Fruit fly (Drosophila melanogaster) whole organism, embryonic: ENCODE data around the gene CG16756.
A peak's percentile ranks its signal among the peaks of the same experiment; 100 is the strongest.

ENCODE experiments used
- Ada2b ChIP-seq: fragments of 200-800 bp; sonication (Bioruptor generic); IDR thresholded peaks from 2 replicates; pipeline ENCODE4 v1.3.6; 2022; ENCODE audit warnings: missing biosample characterization, missing genetic modification characterization
- CG10147 ChIP-seq: fragments of 200-800 bp; sonication (Bioruptor generic); optimal IDR thresholded peaks from 2 replicates; lab custom pipeline; 2019; ENCODE audit warnings: missing biosample characterization, mild to moderate bottlenecking, missing genetic modification characterization, moderate library complexity
- CG10321 ChIP-seq: fragments of 200-800 bp; sonication (Bioruptor generic); IDR thresholded peaks from 2 replicates; pipeline ENCODE4 v1.3.6; 2022; ENCODE audit warnings: missing biosample characterization, missing genetic modification characterization
- CG11398 ChIP-seq: fragments of 200-800 bp; sonication (Bioruptor generic); optimal IDR thresholded peaks from 2 replicates; lab custom pipeline; 2016; ENCODE audit warnings: missing biosample characterization, missing genetic modification characterization
- CG11696 ChIP-seq: fragments of 200-800 bp; sonication (Bioruptor generic); IDR thresholded peaks from 2 replicates; pipeline ENCODE4 v1.3.6; 2022; ENCODE audit warnings: missing biosample characterization, missing genetic modification characterization
- CG3065 ChIP-seq: fragments of 200-800 bp; sonication (Bioruptor generic); optimal IDR thresholded peaks from 2 replicates; lab custom pipeline; 2016; ENCODE audit warnings: missing biosample characterization, missing genetic modification characterization
- CG3163 ChIP-seq: fragments of 200-800 bp; sonication (Bioruptor generic); optimal IDR thresholded peaks from 3 replicates; lab custom pipeline; 2016; ENCODE audit warnings: missing biosample characterization, missing genetic modification characterization
- CG32772 ChIP-seq: fragments of 200-800 bp; sonication (Bioruptor generic); IDR thresholded peaks from 2 replicates; pipeline ENCODE4 v1.3.6; 2022; ENCODE audit warnings: missing biosample characterization, missing genetic modification characterization
- CG4328 ChIP-seq: fragments of 200-800 bp; sonication (Bioruptor generic); optimal IDR thresholded peaks from 3 replicates; lab custom pipeline; 2017; ENCODE audit warnings: missing biosample characterization, missing genetic modification reagents, missing genetic modification characterization
- CG6272 ChIP-seq: fragments of 200-800 bp; sonication (Bioruptor generic); IDR thresholded peaks from 2 replicates; pipeline ENCODE4 v1.3.6; 2022; ENCODE audit warnings: missing biosample characterization, missing genetic modification characterization
- CG7745 ChIP-seq: fragments of 200-800 bp; sonication (Bioruptor generic); optimal IDR thresholded peaks from 2 replicates; lab custom pipeline; 2018; ENCODE audit warnings: missing biosample characterization, mild to moderate bottlenecking, missing genetic modification characterization, moderate library complexity
- CG8359 ChIP-seq: fragments of 200-800 bp; sonication (Bioruptor generic); optimal IDR thresholded peaks from 2 replicates; lab custom pipeline; 2017; ENCODE audit warnings: missing biosample characterization, mild to moderate bottlenecking, missing genetic modification characterization, borderline replicate concordance
- CG9817 ChIP-seq: fragments of 200-800 bp; sonication (Bioruptor generic); optimal IDR thresholded peaks from 2 replicates; lab custom pipeline; 2018; ENCODE audit warnings: missing biosample characterization, mild to moderate bottlenecking, missing genetic modification characterization, moderate library complexity
- CG9876 ChIP-seq: fragments of 200-800 bp; sonication (Bioruptor generic); optimal IDR thresholded peaks from 2 replicates; lab custom pipeline; 2016; ENCODE audit warnings: missing biosample characterization, missing genetic modification characterization
- CG9932 ChIP-seq: fragments of 200-800 bp; sonication (Bioruptor generic); IDR thresholded peaks from 2 replicates; pipeline ENCODE4 v1.3.6; 2022; ENCODE audit warnings: missing biosample characterization, missing genetic modification characterization
- HHEX ChIP-seq: fragments of 200-800 bp; sonication (Bioruptor generic); optimal IDR thresholded peaks from 3 replicates; lab custom pipeline; 2017; ENCODE audit warnings: missing biosample characterization, mild to moderate bottlenecking, missing genetic modification characterization, missing genetic modification reagents
- HLH4C ChIP-seq: fragments of 200-800 bp; sonication (Bioruptor generic); IDR thresholded peaks from 3 replicates; pipeline ENCODE4 v1.3.6; 2022; ENCODE audit warnings: missing biosample characterization, missing genetic modification characterization; ENCODE audit not compliant: partially characterized antibody
- Lim3 ChIP-seq: fragments of 200-800 bp; sonication (Bioruptor generic); IDR thresholded peaks from 2 replicates; pipeline ENCODE4 v1.3.6; 2022; ENCODE audit warnings: missing biosample characterization, missing genetic modification characterization
- Nf-YA ChIP-seq: fragments of 200-800 bp; sonication (Bioruptor generic); IDR thresholded peaks from 2 replicates; pipeline ENCODE4 v1.3.6; 2022; ENCODE audit warnings: missing biosample characterization, missing genetic modification characterization
- Opbp ChIP-seq: fragments of 200-800 bp; sonication (Bioruptor generic); IDR thresholded peaks from 3 replicates; pipeline ENCODE4 v1.3.6; 2022; ENCODE audit warnings: missing biosample characterization, missing genetic modification characterization; ENCODE audit not compliant: partially characterized antibody
- Scr ChIP-seq: fragments of 200-800 bp; sonication (Bioruptor generic); IDR thresholded peaks from 2 replicates; pipeline ENCODE4 v1.3.6; 2022; ENCODE audit warnings: missing biosample characterization, missing genetic modification characterization; ENCODE audit not compliant: partially characterized antibody
- Xrp1 ChIP-seq: fragments of 200-800 bp; sonication (Bioruptor generic); IDR thresholded peaks from 2 replicates; pipeline ENCODE4 v1.3.6; 2022; ENCODE audit warnings: missing biosample characterization, missing genetic modification characterization
- YL-1 ChIP-seq: fragments of 200-800 bp; sonication (Bioruptor generic); optimal IDR thresholded peaks from 3 replicates; lab custom pipeline; 2017; ENCODE audit warnings: missing biosample characterization, mild to moderate bottlenecking, missing genetic modification characterization
- ap ChIP-seq: fragments of 200-800 bp; sonication (Bioruptor generic); IDR thresholded peaks from 2 replicates; pipeline ENCODE4 v1.3.6; 2022; ENCODE audit warnings: missing biosample characterization, missing genetic modification characterization
- az2 ChIP-seq: fragments of 200-800 bp; sonication (Bioruptor generic); optimal IDR thresholded peaks from 3 replicates; lab custom pipeline; 2016; ENCODE audit warnings: missing biosample characterization, missing genetic modification characterization
- bsh ChIP-seq, 2 experiments: fragments of 200-800 bp; sonication (Bioruptor generic); optimal IDR thresholded peaks; 2 replicates each; lab custom pipeline; 2017 to 2018; ENCODE audit warnings: mild to moderate bottlenecking in 2 of 2, missing biosample characterization in 2 of 2, missing genetic modification characterization in 2 of 2, moderate library complexity in 1 of 2
- caup ChIP-seq: fragments of 200-800 bp; sonication (Bioruptor generic); optimal IDR thresholded peaks from 3 replicates; lab custom pipeline; 2017; ENCODE audit warnings: missing biosample characterization, mild to moderate bottlenecking, missing genetic modification characterization, moderate library complexity; ENCODE audit not compliant: severe bottlenecking
- crol ChIP-seq: fragments of 200-800 bp; sonication (Bioruptor generic); IDR thresholded peaks from 2 replicates; pipeline ENCODE4 v1.3.6; 2022; ENCODE audit warnings: missing biosample characterization, missing genetic modification characterization
- dati ChIP-seq: fragments of 200-800 bp; sonication (Bioruptor generic); IDR thresholded peaks from 2 replicates; pipeline ENCODE4 v1.3.6; 2022; ENCODE audit warnings: missing biosample characterization, missing genetic modification characterization
- ems ChIP-seq: fragments of 200-800 bp; sonication (Bioruptor generic); optimal IDR thresholded peaks from 3 replicates; lab custom pipeline; 2016; ENCODE audit warnings: missing biosample characterization, missing genetic modification characterization
- eve ChIP-seq, 2 experiments: fragments of >200 bp; optimal IDR thresholded peaks; 2 replicates each; lab custom pipeline; 2017; ENCODE audit warnings: missing biosample characterization in 2 of 2, missing genetic modification characterization in 2 of 2
- fd102C ChIP-seq: fragments of 200-800 bp; sonication (Bioruptor generic); optimal IDR thresholded peaks from 2 replicates; lab custom pipeline; 2018; ENCODE audit warnings: missing biosample characterization, mild to moderate bottlenecking, missing genetic modification characterization, moderate library complexity
- fd3F ChIP-seq: fragments of 200-800 bp; sonication (Bioruptor generic); optimal IDR thresholded peaks from 2 replicates; lab custom pipeline; 2018; ENCODE audit warnings: missing biosample characterization, mild to moderate bottlenecking, missing genetic modification characterization, moderate library complexity
- gem ChIP-seq: fragments of 200-800 bp; sonication (Bioruptor generic); optimal IDR thresholded peaks from 2 replicates; lab custom pipeline; 2019; ENCODE audit warnings: missing biosample characterization, mild to moderate bottlenecking, missing genetic modification characterization, moderate library complexity
- gsb-n ChIP-seq: fragments of 200-800 bp; sonication (Bioruptor generic); optimal IDR thresholded peaks from 3 replicates; lab custom pipeline; 2018; ENCODE audit warnings: missing biosample characterization, mild to moderate bottlenecking, missing genetic modification characterization
- hbn ChIP-seq: fragments of 200-800 bp; sonication (Bioruptor generic); IDR thresholded peaks from 2 replicates; pipeline ENCODE4 v1.3.6; 2022; ENCODE audit warnings: missing biosample characterization, missing genetic modification characterization; ENCODE audit not compliant: partially characterized antibody
- luna ChIP-seq: fragments of 200-800 bp; sonication (Bioruptor generic); optimal IDR thresholded peaks from 2 replicates; lab custom pipeline; 2016; ENCODE audit warnings: missing biosample characterization, missing genetic modification characterization
- odd ChIP-seq: fragments of 200-800 bp; sonication (Bioruptor generic); optimal IDR thresholded peaks from 2 replicates; lab custom pipeline; 2017; ENCODE audit warnings: missing biosample characterization, mild to moderate bottlenecking, missing genetic modification characterization
- otp ChIP-seq: fragments of 200-800 bp; sonication (Bioruptor generic); IDR thresholded peaks from 3 replicates; pipeline ENCODE4, ENCODE4 v1.3.6; 2022; ENCODE audit warnings: missing biosample characterization, missing genetic modification characterization
- peb ChIP-seq: fragments of 200-800 bp; sonication (Bioruptor generic); IDR thresholded peaks from 2 replicates; pipeline ENCODE4 v1.3.6; 2022; ENCODE audit warnings: missing biosample characterization, missing genetic modification characterization
- sisA ChIP-seq: fragments of 200-800 bp; sonication (Bioruptor generic); IDR thresholded peaks from 2 replicates; pipeline ENCODE4 v1.3.6; 2022; ENCODE audit warnings: missing biosample characterization, missing genetic modification characterization
- sqz ChIP-seq: fragments of 200-800 bp; sonication (Bioruptor generic); optimal IDR thresholded peaks from 3 replicates; lab custom pipeline; 2018; ENCODE audit warnings: missing biosample characterization, mild to moderate bottlenecking, missing genetic modification characterization
- stwl ChIP-seq: fragments of 200-800 bp; sonication (Bioruptor generic); optimal IDR thresholded peaks from 3 replicates; lab custom pipeline; 2018; ENCODE audit warnings: missing biosample characterization, mild to moderate bottlenecking, missing genetic modification characterization, moderate library complexity
- tll ChIP-seq, 2 experiments: fragments of 200-800 bp in 1 of 2; fragments of >200 bp in 1 of 2; sonication (Bioruptor generic) in 1 of 2; optimal IDR thresholded peaks; 2 replicates each; lab custom pipeline; 2017 to 2019; ENCODE audit warnings: missing biosample characterization in 2 of 2, missing genetic modification characterization in 2 of 2, mild to moderate bottlenecking in 1 of 2, moderate library complexity in 1 of 2
- tna ChIP-seq: fragments of 200-800 bp; sonication (Bioruptor generic); IDR thresholded peaks from 2 replicates; pipeline ENCODE4 v1.3.6; 2022; ENCODE audit warnings: missing biosample characterization, missing genetic modification characterization; ENCODE audit not compliant: partially characterized antibody
- tup ChIP-seq: fragments of 200-800 bp; sonication (Bioruptor generic); optimal IDR thresholded peaks from 2 replicates; lab custom pipeline; 2016; ENCODE audit warnings: missing biosample characterization, mild to moderate bottlenecking, missing genetic modification characterization, moderate library complexity
- wek ChIP-seq: fragments of 200-800 bp; sonication (Bioruptor generic); optimal IDR thresholded peaks from 3 replicates; lab custom pipeline; 2018; ENCODE audit warnings: missing biosample characterization, mild to moderate bottlenecking, missing genetic modification characterization, moderate library complexity

The CG16756 gene

DNA sequence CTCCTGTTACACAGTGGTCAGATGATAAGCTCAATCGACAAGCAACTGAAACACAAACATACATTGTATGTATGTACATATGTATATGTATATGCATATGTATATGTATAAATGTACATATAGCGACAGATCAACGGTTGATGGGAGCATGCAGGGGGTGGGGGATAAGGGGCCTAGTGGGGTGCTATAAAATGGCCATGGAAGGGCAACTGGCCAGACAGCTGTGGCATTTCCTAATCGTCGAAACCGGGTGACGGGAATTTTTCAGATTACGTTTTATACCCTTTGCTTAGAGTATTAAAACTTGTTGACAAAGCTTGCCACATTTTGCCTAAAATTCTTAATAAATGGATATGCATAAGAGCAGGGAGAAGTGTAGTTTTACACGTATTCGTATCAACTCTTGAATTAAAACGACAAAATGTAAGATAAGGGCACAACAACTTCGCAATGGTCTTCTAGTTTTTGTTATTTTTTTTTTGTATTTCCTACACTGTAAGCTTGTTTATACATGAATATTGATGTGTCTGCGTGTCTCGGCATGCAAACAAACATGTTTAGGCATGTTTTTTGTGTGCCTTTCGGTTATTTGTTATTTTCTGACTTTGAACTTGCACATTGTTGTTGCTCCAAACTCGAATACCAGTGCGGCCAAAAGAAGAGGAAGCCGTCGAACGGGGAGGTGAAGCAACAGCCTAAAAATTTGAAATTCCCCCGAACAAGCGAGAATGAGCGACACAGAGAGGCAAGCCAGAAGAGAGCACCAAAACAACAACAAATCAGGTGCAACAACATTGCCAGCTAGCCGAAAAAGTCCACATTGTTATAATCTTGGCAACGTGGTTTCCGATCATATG lies 8.0 kb upstream of the CG16756 start (continued):
- peak; percentile 86 for TF ChIP-seq sqz
- TF ChIP-seq az2 (GFP tag; lab: Kevin White, UChicago): peak; percentile 74
- TF ChIP-seq stwl (tag; lab: Kevin White, UChicago): no peak
- peak; percentile 3 to 75 for TF ChIP-seq bsh (GFP tag; optimal IDR thresholded peaks at IDR 0.05; lab: Kevin White, UChicago)
- no peak for TF ChIP-seq CG8359 (GFP tag; lab: Kevin White, UChicago)
- TF ChIP-seq peb (GFP tag; lab: Robert Waterston, UW): peak; percentile 38; the same call in 1 of the 2 replicates
- TF ChIP-seq CG4328 (GFP tag; lab: Kevin White, UChicago): peak; percentile 43
- peak; percentile 65 for TF ChIP-seq gsb-n (tag; lab: Kevin White, UChicago)
- no peak for TF ChIP-seq HLH4C (GFP tag; lab: Robert Waterston, UW)
- TF ChIP-seq gem (tag; lab: Kevin White, UChicago): peak; percentile 85
- peak; percentile 70 for TF ChIP-seq ap (GFP tag; lab: Robert Waterston, UW)
- TF ChIP-seq CG10321 (GFP tag; lab: Robert Waterston, UW): peak; percentile 43; the same call in 1 of the 2 replicates
- peak; percentile 78 for TF ChIP-seq otp (GFP tag; lab: Robert Waterston, UW)
- TF ChIP-seq odd (GFP tag; lab: Kevin White, UChicago): peak; percentile 66
- TF ChIP-seq CG32772: peak; percentile 74
- TF ChIP-seq CG11398 (GFP tag; lab: Kevin White, UChicago): no peak
- TF ChIP-seq CG3065 (GFP tag; lab: Kevin White, UChicago): no peak
- no peak for TF ChIP-seq Opbp (GFP tag; lab: Robert Waterston, UW)
- TF ChIP-seq sisA (GFP tag; lab: Robert Waterston, UW): peak; percentile 84
- peak; percentile 74 for TF ChIP-seq CG11696 (GFP tag; lab: Robert Waterston, UW)
- TF ChIP-seq fd3F (GFP tag; lab: Kevin White, UChicago): peak; percentile 68
- TF ChIP-seq dati (GFP tag; lab: Robert Waterston, UW): peak; percentile 44; the same call in 1 of the 2 replicates
- peak; percentile 89 for TF ChIP-seq crol
- no peak for TF ChIP-seq fd102C (GFP tag; lab: Kevin White, UChicago)
- TF ChIP-seq caup (GFP tag; lab: Kevin White, UChicago): peak; percentile 82
- peak; percentile 28 for TF ChIP-seq luna (GFP tag; lab: Kevin White, UChicago)
- peak; percentile 1 for TF ChIP-seq wek (GFP tag; lab: Kevin White, UChicago)
- TF ChIP-seq Xrp1 (GFP tag; lab: Robert Waterston, UW): peak; percentile 80
- TF ChIP-seq CG10147 (GFP tag; lab: Kevin White, UChicago): peak; percentile 20
- TF ChIP-seq YL-1 (GFP tag; lab: Kevin White, UChicago): no peak
- peak; percentile 77 for TF ChIP-seq CG9932 (GFP tag; lab: Robert Waterston, UW)
- TF ChIP-seq HHEX (GFP tag; lab: Kevin White, UChicago): peak; percentile 71
- peak; percentile 53 for TF ChIP-seq Nf-YA (GFP tag; lab: Robert Waterston, UW)
- TF ChIP-seq CG9876 (GFP tag; lab: Kevin White, UChicago): peak; percentile 51
- TF ChIP-seq tna (GFP tag; lab: Robert Waterston, UW): no peak
- peak; percentile 31; the same call in 1 of the 2 replicates for TF ChIP-seq Lim3
- TF ChIP-seq eve (GFP tag; optimal IDR thresholded peaks at IDR 0.05; lab: Kevin White, UChicago): peak in 1 of 2 experiments; percentile 85
- TF ChIP-seq ems: peak; percentile 62
- TF ChIP-seq CG7745: no peak
- TF ChIP-seq tup (GFP tag; lab: Kevin White, UChicago): no peak
- peak; percentile 79 for TF ChIP-seq Ada2b (GFP tag; lab: Robert Waterston, UW)
- peak; percentile 42 for TF ChIP-seq CG3163
- TF ChIP-seq CG9817 (tag; lab: Kevin White, UChicago): peak; percentile 70
- peak; percentile 65 for TF ChIP-seq CG6272 (GFP tag; lab: Robert Waterston, UW)
- TF ChIP-seq hbn (GFP tag; lab: Robert Waterston, UW): no peak
- no peak for TF ChIP-seq Scr
- TF ChIP-seq tll (GFP tag; optimal IDR thresholded peaks at IDR 0.05; lab: Kevin White, UChicago): no peak
